Fruit fly (Drosophila melanogaster): ENCODE measurements around the gene CG13312.
A peak's percentile ranks its signal among the peaks of the same experiment; 100 is the strongest.

The CG13312 gene

DNA sequence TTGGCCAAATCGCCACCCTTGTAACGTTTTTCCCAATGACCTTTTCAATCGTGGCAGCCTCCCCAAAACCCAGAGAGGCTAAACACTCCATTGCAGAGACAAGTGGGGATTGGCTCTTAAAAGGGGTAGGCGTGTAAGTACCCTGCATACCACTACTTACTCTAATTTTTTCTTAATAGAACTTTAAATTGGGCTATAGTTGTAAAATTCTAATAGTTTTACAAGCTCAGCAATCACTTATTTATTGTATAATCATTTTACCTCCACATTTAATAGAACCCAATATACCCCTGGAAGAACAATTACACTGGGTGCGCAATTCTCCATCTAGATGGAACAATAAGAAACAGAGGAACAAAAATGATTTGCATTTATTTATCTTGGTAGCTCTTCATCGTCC, 34.7 kb upstream of the CG13312 start (continued):
- TF ChIP-seq klu (GFP tag; IDR thresholded peaks at IDR 0.05) = 0 out of 2 replicates have a peak, but pooled peaks have one; percentile 51
- TF ChIP-seq sr (GFP tag; IDR thresholded peaks at IDR 0.05) = no peak
- TF ChIP-seq chif (GFP tag; optimal IDR thresholded peaks at IDR 0.05) = peak; percentile 54 to 74
- TF ChIP-seq pan (optimal IDR thresholded peaks at IDR 0.05) = no peak
- TF ChIP-seq pan (GFP tag; optimal IDR thresholded peaks at IDR 0.05 in 1 of 2, IDR thresholded peaks at IDR 0.05 in 1 of 2) = peak in 1 of 2 experiments; percentile 87
- no peak for TF ChIP-seq Tbp (GFP tag; optimal IDR thresholded peaks at IDR 0.05)
- TF ChIP-seq CG17829 (tag; optimal IDR thresholded peaks at IDR 0.05) = peak; percentile 69
- no peak for TF ChIP-seq Dfd (GFP tag; optimal IDR thresholded peaks at IDR 0.05)
- TF ChIP-seq fu2 (GFP tag; optimal IDR thresholded peaks at IDR 0.05) = peak; percentile 21
- TF ChIP-seq CG1647 (GFP tag; optimal IDR thresholded peaks at IDR 0.05) = peak; percentile 35
- TF ChIP-seq da (GFP tag; optimal IDR thresholded peaks at IDR 0.05) = no peak
- no peak for TF ChIP-seq hb (GFP tag; IDR thresholded peaks at IDR 0.05; ENCODE audit: partially characterized antibody)
- peak; percentile 72 for TF ChIP-seq Hsf (GFP tag; optimal IDR thresholded peaks at IDR 0.05)
- TF ChIP-seq Sox102F (GFP tag; optimal IDR thresholded peaks at IDR 0.05) = peak; percentile 78
- TF ChIP-seq sug (tag; optimal IDR thresholded peaks at IDR 0.05) = peak; percentile 16
- peak; percentile 57 for TF ChIP-seq CG14710 (tag; optimal IDR thresholded peaks at IDR 0.05)
- TF ChIP-seq mam (GFP tag; optimal IDR thresholded peaks at IDR 0.05) = peak; percentile 74
- TF ChIP-seq ap (GFP tag; IDR thresholded peaks at IDR 0.05) = no peak
- TF ChIP-seq ase (GFP tag; IDR thresholded peaks at IDR 0.05) = peak; percentile 63
- peak; percentile 40; the same call in 1 of the 2 replicates for TF ChIP-seq Adf1 (GFP tag; IDR thresholded peaks at IDR 0.05)
- no peak for TF ChIP-seq Trl (optimal IDR thresholded peaks at IDR 0.05)
- peak; percentile 60 for TF ChIP-seq Trl (GFP tag; optimal IDR thresholded peaks at IDR 0.05)
- TF ChIP-seq stc (GFP tag; IDR thresholded peaks at IDR 0.05) = peak; percentile 84
- TF ChIP-seq al (GFP tag; IDR thresholded peaks at IDR 0.05) = 0 out of 2 replicates have a peak, but pooled peaks have one; percentile 37
- peak; percentile 57 for TF ChIP-seq CG9932 (GFP tag; IDR thresholded peaks at IDR 0.05)
- TF ChIP-seq HLH3B (GFP tag; IDR thresholded peaks at IDR 0.05) = peak; percentile 86
- TF ChIP-seq Dref (GFP tag; IDR thresholded peaks at IDR 0.05) = no peak
- TF ChIP-seq lov (optimal IDR thresholded peaks at IDR 0.05) = no peak
- no peak for TF ChIP-seq lov (GFP tag; IDR thresholded peaks at IDR 0.05)
- peak; percentile 72 for TF ChIP-seq CG10366 (GFP tag; IDR thresholded peaks at IDR 0.05)
- TF ChIP-seq usp (GFP tag; optimal IDR thresholded peaks at IDR 0.05) = no peak
- TF ChIP-seq Abd-B (GFP tag; optimal IDR thresholded peaks at IDR 0.05) = peak; percentile 70
- TF ChIP-seq CG10565 (GFP tag; optimal IDR thresholded peaks at IDR 0.05) = no peak
- TF ChIP-seq ewg (GFP tag; optimal IDR thresholded peaks at IDR 0.05) = peak; percentile 54
- TF ChIP-seq CG8359 (GFP tag; optimal IDR thresholded peaks at IDR 0.05; ENCODE audit: borderline replicate concordance) = peak; percentile 33
- TF ChIP-seq her (GFP tag; optimal IDR thresholded peaks at IDR 0.05) = peak; percentile 42
- TF ChIP-seq jing (GFP tag; optimal IDR thresholded peaks at IDR 0.05) = peak; percentile 62
- TF ChIP-seq Hr3 (GFP tag; optimal IDR thresholded peaks at IDR 0.05) = peak; percentile 71
- 0 out of 2 replicates have a peak, but pooled peaks have one; percentile 45 for TF ChIP-seq Nf-YA (GFP tag; IDR thresholded peaks at IDR 0.05)
- TF ChIP-seq sc (optimal IDR thresholded peaks at IDR 0.05) = no peak
- TF ChIP-seq sc (GFP tag; optimal IDR thresholded peaks at IDR 0.05) = peak; percentile 46
- peak; percentile 21 for TF ChIP-seq sd (tag; optimal IDR thresholded peaks at IDR 0.05)
- 0 out of 2 replicates have a peak, but pooled peaks have one; percentile 25 for TF ChIP-seq dan (GFP tag; IDR thresholded peaks at IDR 0.05)
- peak; percentile 49; the same call in 1 of the 2 replicates for TF ChIP-seq CG9215 (GFP tag; IDR thresholded peaks at IDR 0.05)
- no peak for TF ChIP-seq zen2 (GFP tag; IDR thresholded peaks at IDR 0.05; ENCODE audit: partially characterized antibody)
- TF ChIP-seq Hmr (GFP tag; optimal IDR thresholded peaks at IDR 0.05) = peak; percentile 76
- no peak for TF ChIP-seq CG7928 (GFP tag; optimal IDR thresholded peaks at IDR 0.05)
- no peak for TF ChIP-seq pzg (GFP tag; optimal IDR thresholded peaks at IDR 0.05)
- no peak for TF ChIP-seq CG15073 (GFP tag; optimal IDR thresholded peaks at IDR 0.05)
- peak in 1 of 2 experiments; percentile 74 for TF ChIP-seq eve (GFP tag; optimal IDR thresholded peaks at IDR 0.05)
- TF ChIP-seq caup (GFP tag; optimal IDR thresholded peaks at IDR 0.05; ENCODE audit: severe bottlenecking) = peak; percentile 76
- TF ChIP-seq TFAM (GFP tag; optimal IDR thresholded peaks at IDR 0.05) = no peak
- no peak for TF ChIP-seq Sin3A (optimal IDR thresholded peaks at IDR 0.05)
